Worm (Caenorhabditis elegans) whole organism, late embryonic: ENCODE measurements around the gene npp-10.

Source experiments
- C08G9.2 ChIP-seq: sonication (generic microtip); optimal IDR thresholded peaks from 2 replicates; lab custom pipeline; 2016; ENCODE audit warnings: mild to moderate bottlenecking, missing genetic modification characterization, moderate library complexity, missing compliant biosample characterization
- C38D4.7 ChIP-seq: fragments of 200-800 bp; sonication (Bioruptor generic); optimal IDR thresholded peaks from 2 replicates; lab custom pipeline; 2018; ENCODE audit warnings: mild to moderate bottlenecking, missing genetic modification characterization, moderate library complexity, missing compliant biosample characterization
- T23F11.4 ChIP-seq: fragments of 200-800 bp; sonication (Bioruptor generic); optimal IDR thresholded peaks from 2 replicates; lab custom pipeline; 2018; ENCODE audit warnings: mild to moderate bottlenecking, missing genetic modification characterization, missing compliant biosample characterization
- ama-1 ChIP-seq: fragments of 150-350 bp; optimal IDR thresholded peaks from 2 replicates; lab custom pipeline; 2014
- ceh-19 ChIP-seq: fragments of 200-800 bp; sonication (Bioruptor generic); optimal IDR thresholded peaks from 2 replicates; lab custom pipeline; 2018; ENCODE audit warnings: mild to moderate bottlenecking, missing genetic modification characterization, missing compliant biosample characterization
- ceh-2 ChIP-seq: sonication (generic microtip); optimal IDR thresholded peaks from 2 replicates; lab custom pipeline; 2016; ENCODE audit warnings: missing genotype, missing genetic modification characterization, missing compliant biosample characterization
- ceh-22 ChIP-seq: sonication (generic microtip); optimal IDR thresholded peaks from 2 replicates; lab custom pipeline; 2017; ENCODE audit warnings: missing biosample characterization, missing genetic modification characterization
- ceh-24 ChIP-seq: sonication (generic microtip); optimal IDR thresholded peaks from 2 replicates; lab custom pipeline; 2016; ENCODE audit warnings: mild to moderate bottlenecking, missing genetic modification characterization, missing compliant biosample characterization
- ceh-6 ChIP-seq: fragments of 200-800 bp; sonication (Bioruptor generic); optimal IDR thresholded peaks from 2 replicates; lab custom pipeline; 2018; ENCODE audit warnings: mild to moderate bottlenecking, missing genetic modification characterization, missing compliant biosample characterization
- ceh-9 ChIP-seq: sonication (generic microtip); optimal IDR thresholded peaks from 2 replicates; lab custom pipeline; 2016; ENCODE audit warnings: mild to moderate bottlenecking, missing genetic modification characterization, inconsistent platforms, missing compliant biosample characterization
- che-1 ChIP-seq: sonication (generic microtip); optimal IDR thresholded peaks from 2 replicates; lab custom pipeline; 2016; ENCODE audit warnings: mild to moderate bottlenecking, missing genetic modification characterization, missing compliant biosample characterization
- elt-2 ChIP-seq: sonication (generic microtip); optimal IDR thresholded peaks from 2 replicates; lab custom pipeline; 2016; ENCODE audit warnings: missing genetic modification reagents, missing genetic modification characterization, missing compliant biosample characterization
- ets-4 ChIP-seq: sonication (generic microtip); optimal IDR thresholded peaks from 2 replicates; lab custom pipeline; 2016; ENCODE audit warnings: missing genetic modification characterization, missing compliant biosample characterization
- eyg-1 ChIP-seq: sonication (generic microtip); optimal IDR thresholded peaks from 2 replicates; lab custom pipeline; 2016; ENCODE audit warnings: missing genotype, missing genetic modification characterization, missing compliant biosample characterization
- fkh-6 ChIP-seq: sonication (generic microtip); optimal IDR thresholded peaks from 2 replicates; lab custom pipeline; 2016; ENCODE audit warnings: missing genetic modification characterization, missing compliant biosample characterization
- hlh-30 ChIP-seq: sonication (generic microtip); optimal IDR thresholded peaks from 2 replicates; lab custom pipeline; 2017; ENCODE audit warnings: antibody characterized with exemption, missing genetic modification characterization, missing compliant biosample characterization; ENCODE audit not compliant: insufficient read depth
- lim-6 ChIP-seq: sonication (generic microtip); optimal IDR thresholded peaks from 2 replicates; lab custom pipeline; 2016; ENCODE audit warnings: missing genetic modification characterization, missing compliant biosample characterization
- lin-11 ChIP-seq: fragments of 200-800 bp; sonication (Bioruptor generic); optimal IDR thresholded peaks from 2 replicates; lab custom pipeline; 2018; ENCODE audit warnings: mild to moderate bottlenecking, missing genetic modification characterization, missing compliant biosample characterization
- mec-3 ChIP-seq: sonication (generic microtip); optimal IDR thresholded peaks from 2 replicates; lab custom pipeline; 2016; ENCODE audit warnings: borderline replicate concordance, missing genetic modification characterization, missing compliant biosample characterization
- nhr-232 ChIP-seq: sonication (generic microtip); optimal IDR thresholded peaks from 2 replicates; lab custom pipeline; 2016; ENCODE audit warnings: missing genetic modification characterization, missing compliant biosample characterization
- pag-3 ChIP-seq: sonication (generic microtip); optimal IDR thresholded peaks from 2 replicates; lab custom pipeline; 2016; ENCODE audit warnings: missing compliant biosample characterization, missing genetic modification characterization, borderline replicate concordance
- pax-1 ChIP-seq: fragments of 150-350 bp; optimal IDR thresholded peaks from 2 replicates; lab custom pipeline; 2014; ENCODE audit warnings: missing biosample characterization, missing genetic modification characterization
- pha-2 ChIP-seq: sonication (generic microtip); optimal IDR thresholded peaks from 2 replicates; lab custom pipeline; 2017; ENCODE audit warnings: mild to moderate bottlenecking, missing genetic modification characterization, missing compliant biosample characterization
- pha-4 ChIP-seq: fragments of 150-350 bp; optimal IDR thresholded peaks from 2 replicates; lab custom pipeline; 2018; ENCODE audit warnings: missing biosample characterization, missing genetic modification reagents, missing genetic modification characterization
- pqm-1 ChIP-seq: sonication (generic microtip); optimal IDR thresholded peaks from 2 replicates; lab custom pipeline; 2016; ENCODE audit warnings: missing genetic modification characterization, missing compliant biosample characterization
- pros-1 ChIP-seq: fragments of 150-350 bp; optimal IDR thresholded peaks from 2 replicates; lab custom pipeline; 2014; ENCODE audit warnings: missing biosample characterization, missing genetic modification reagents, missing genetic modification characterization
- sox-2 ChIP-seq: fragments of 200-800 bp; sonication (Bioruptor generic); IDR thresholded peaks from 2 replicates; pipeline ENCODE4 v1.3.6; 2022; ENCODE audit warnings: missing genetic modification reagents, missing genetic modification characterization, missing compliant biosample characterization
- sox-4 ChIP-seq: sonication (generic microtip); optimal IDR thresholded peaks from 2 replicates; lab custom pipeline; 2017; ENCODE audit warnings: mild to moderate bottlenecking, missing genetic modification characterization, inconsistent platforms, missing compliant biosample characterization
- unc-3 ChIP-seq, 2 experiments: fragments of 200-800 bp in 1 of 2; sonication (Bioruptor generic) in 1 of 2; sonication (generic microtip) in 1 of 2; conservative IDR thresholded peaks in 1 of 2; optimal IDR thresholded peaks in 1 of 2; 2 replicates each; pipeline versions ENCODE4 v1.3.6 to Lab custom; 2016 to 2022; ENCODE audit warnings: missing compliant biosample characterization in 2 of 2, missing genetic modification characterization in 2 of 2, missing genetic modification reagents in 1 of 2
- unc-42 ChIP-seq: sonication (generic microtip); optimal IDR thresholded peaks from 2 replicates; lab custom pipeline; 2016; ENCODE audit warnings: missing genotype, missing genetic modification characterization, missing compliant biosample characterization
- unc-55 ChIP-seq: sonication (generic microtip); optimal IDR thresholded peaks from 2 replicates; lab custom pipeline; 2017; ENCODE audit warnings: missing biosample characterization, missing genetic modification reagents, missing genetic modification characterization
- ztf-16 ChIP-seq: sonication (generic microtip); optimal IDR thresholded peaks from 2 replicates; lab custom pipeline; 2017; ENCODE audit warnings: missing genetic modification characterization, missing compliant biosample characterization

The npp-10 gene

DNA sequence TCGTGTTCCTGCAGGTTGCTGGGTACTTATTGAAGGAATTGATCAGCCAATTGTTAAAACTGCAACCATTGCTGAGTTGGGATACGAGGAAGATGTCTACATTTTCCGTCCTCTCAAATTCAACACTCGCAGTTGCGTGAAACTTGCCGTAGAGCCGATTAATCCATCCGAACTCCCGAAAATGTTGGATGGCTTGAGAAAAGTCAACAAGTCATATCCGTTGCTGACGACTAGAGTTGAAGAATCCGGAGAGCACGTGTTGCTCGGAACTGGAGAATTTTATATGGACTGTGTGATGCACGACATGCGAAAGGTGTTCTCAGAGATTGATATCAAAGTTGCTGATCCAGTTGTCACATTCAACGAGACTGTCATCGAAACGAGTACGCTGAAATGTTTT is 8.1 kb downstream of the npp-10 start:
- no peak for TF ChIP-seq ceh-19
- no peak for TF ChIP-seq ets-4
- no peak for TF ChIP-seq elt-2 (tag; lab: Kevin White, UChicago)
- TF ChIP-seq nhr-232 (tag; lab: Kevin White, UChicago) = no peak
- TF ChIP-seq ceh-6 (GFP tag; lab: Kevin White, UChicago) = no peak
- no peak for TF ChIP-seq pax-1 (tag; lab: Kevin White, UChicago)
- TF ChIP-seq ceh-24 = no peak
- no peak for TF ChIP-seq T23F11.4 (GFP tag; lab: Kevin White, UChicago)
- TF ChIP-seq ceh-2 (tag; lab: Kevin White, UChicago) = no peak
- no peak for TF ChIP-seq fkh-6

DNA sequence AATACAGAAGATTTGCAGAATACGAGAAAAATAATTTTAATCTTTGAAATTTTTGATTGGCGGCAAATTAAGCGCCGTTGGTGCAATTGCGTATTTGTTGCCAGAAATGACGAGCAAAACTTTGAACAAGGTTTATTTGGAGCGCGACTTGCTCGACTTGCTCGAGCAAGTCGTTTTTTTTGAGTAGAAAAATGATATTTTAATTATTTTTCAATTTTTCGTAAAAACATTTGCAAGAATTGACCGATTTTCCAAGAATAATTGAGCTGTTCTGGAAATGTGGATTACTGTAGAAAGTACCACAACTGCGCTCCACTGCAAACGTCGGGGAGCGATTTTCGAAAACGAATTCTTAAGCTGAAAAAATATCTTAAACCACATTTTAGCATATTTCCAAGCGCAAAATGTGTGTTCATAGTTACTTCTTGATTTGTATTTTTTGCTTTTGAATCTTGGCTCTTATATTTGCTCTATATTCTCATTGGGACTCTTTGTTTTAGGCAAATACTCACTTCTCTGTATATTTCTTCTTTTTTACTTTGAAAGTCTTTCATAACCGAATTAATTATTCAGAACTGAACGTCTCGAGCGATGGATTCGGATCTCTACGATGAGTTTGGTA is 10.3 kb downstream of the npp-10 start, which contains the start of the genes gcna-1 and eftu-2:
Gene gcna-1, minus strand, starts transcription at position 96 of the 622 bp plus-strand sequence.
Gene eftu-2, plus strand, starts transcription at position 572 of the 622 bp plus-strand sequence.
- TF ChIP-seq unc-42 (tag; lab: Kevin White, UChicago) (peak; percentile 10), pag-3 (tag; lab: Kevin White, UChicago) (no peak)

DNA sequence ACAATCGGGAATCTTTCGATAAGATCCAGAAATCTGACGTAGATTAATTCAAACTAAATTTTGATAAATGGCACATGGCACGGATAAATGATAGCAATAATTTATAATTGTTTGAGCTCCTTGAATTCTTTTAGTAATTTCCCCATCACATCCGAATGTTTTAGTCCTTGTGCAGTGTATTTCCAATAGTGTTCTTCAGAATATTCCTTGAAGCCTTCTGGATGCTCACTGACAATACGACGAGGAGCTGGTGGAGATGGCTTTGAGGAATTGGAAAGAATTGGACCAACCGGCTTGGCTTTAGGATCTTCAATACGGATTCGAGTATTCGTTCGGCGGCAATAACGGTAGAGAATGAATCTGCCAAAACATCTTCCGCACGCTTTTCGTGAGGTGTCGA is 12.9 kb downstream of the npp-10 start:
- no peak for TF ChIP-seq pros-1
- TF ChIP-seq lim-6 (tag; lab: Kevin White, UChicago) = no peak
- no peak for TF ChIP-seq ceh-9 (tag; lab: Kevin White, UChicago)
- TF ChIP-seq ceh-2 (tag; lab: Kevin White, UChicago) = no peak
- no peak for TF ChIP-seq eyg-1 (tag; lab: Kevin White, UChicago)
- no peak for TF ChIP-seq ztf-16
- no peak for TF ChIP-seq pax-1 (tag; lab: Kevin White, UChicago)
- TF ChIP-seq unc-42 (tag; lab: Kevin White, UChicago) = no peak
- TF ChIP-seq pha-2 (tag; lab: Kevin White, UChicago) = no peak
- TF ChIP-seq che-1 (tag; lab: Kevin White, UChicago) = no peak

DNA sequence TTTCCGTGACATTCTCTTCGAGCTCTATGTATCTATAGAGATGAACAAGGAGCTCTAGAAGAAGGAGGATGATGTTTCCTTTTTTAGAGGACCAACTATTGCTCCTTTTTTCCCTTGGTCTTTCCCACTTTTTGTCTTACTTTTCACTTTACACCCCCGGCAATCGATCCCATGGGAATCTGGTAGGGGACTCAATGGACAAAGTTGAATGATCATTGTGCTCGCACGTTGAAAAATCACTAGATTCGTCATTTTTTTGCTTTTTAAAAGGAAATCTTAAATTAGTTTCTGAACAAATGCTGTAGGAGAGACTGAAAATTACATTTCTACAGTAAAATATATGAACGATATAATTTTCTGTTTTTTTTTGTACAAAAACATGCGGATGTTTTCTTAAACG is 17.3 kb downstream of the npp-10 start:
- TF ChIP-seq ceh-22 (tag; lab: Kevin White, UChicago) (no peak), pros-1 (no peak), mec-3 (no peak), sox-2 (GFP tag; lab: Robert Waterston, UW) (no peak), pqm-1 (no peak), sox-4 (tag; lab: Kevin White, UChicago) (no peak), lin-11 (tag; lab: Kevin White, UChicago) (no peak), che-1 (tag; lab: Kevin White, UChicago) (no peak), pha-4 (tag; lab: Kevin White, UChicago) (no peak), ceh-9 (tag; lab: Kevin White, UChicago) (no peak), unc-3 (GFP tag; conservative IDR thresholded peaks at IDR 0.05; lab: Robert Waterston, UW) (no peak), unc-3 (tag; optimal IDR thresholded peaks at IDR 0.05; lab: Kevin White, UChicago) (no peak), unc-55 (GFP tag; lab: Kevin White, UChicago) (no peak), hlh-30 (tag; lab: Kevin White, UChicago) (no peak), C38D4.7 (GFP tag; lab: Kevin White, UChicago) (no peak), T23F11.4 (GFP tag; lab: Kevin White, UChicago) (no peak), C08G9.2 (tag; lab: Kevin White, UChicago) (no peak)

DNA sequence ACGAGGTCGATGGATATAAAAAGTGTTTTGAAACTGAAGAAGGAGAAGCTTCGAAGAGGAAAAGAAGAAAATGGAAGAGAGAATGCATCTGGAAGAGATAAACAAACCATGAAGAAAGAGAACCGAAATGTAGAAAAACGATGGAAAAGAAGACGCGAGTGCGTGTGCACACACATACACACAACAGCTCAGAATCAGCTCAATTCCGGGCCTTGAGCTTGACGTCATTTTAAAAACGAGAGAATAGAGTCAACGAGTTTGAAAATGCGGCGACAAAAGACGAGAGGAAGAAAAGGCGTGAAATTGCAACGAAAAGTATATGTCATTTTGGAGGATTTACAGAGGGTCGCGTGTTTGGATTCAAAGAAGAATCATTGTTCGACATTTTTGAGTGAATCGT is 19.7 kb downstream of the npp-10 start:
- TF ChIP-seq ama-1 (lab: Kevin White, UChicago) = no peak
- TF ChIP-seq unc-42 (tag; lab: Kevin White, UChicago) = peak; percentile 36
